Fruit fly (Drosophila melanogaster) whole organism, embryonic: Measurements from ENCODE around the gene Rassf.

Source experiments
- Abd-B ChIP-seq: fragments of 200-800 bp; sonication (Bioruptor generic); optimal IDR thresholded peaks from 2 replicates; lab custom pipeline; 2018; ENCODE audit warnings: missing biosample characterization, mild to moderate bottlenecking, missing genetic modification characterization, moderate library complexity
- Adf1 ChIP-seq: fragments of 200-800 bp; sonication (Bioruptor generic); IDR thresholded peaks from 2 replicates; pipeline ENCODE4 v1.3.6; 2022; ENCODE audit warnings: missing biosample characterization, missing genetic modification characterization
- Blimp-1 ChIP-seq: fragments of 200-800 bp; sonication (Bioruptor generic); optimal IDR thresholded peaks from 3 replicates; lab custom pipeline; 2018; ENCODE audit warnings: missing biosample characterization, missing genetic modification characterization, mild to moderate bottlenecking, moderate library complexity, missing genetic modification reagents
- BtbVII ChIP-seq: fragments of 200-800 bp; sonication (Bioruptor generic); optimal IDR thresholded peaks from 3 replicates; lab custom pipeline; 2017; ENCODE audit warnings: missing biosample characterization, mild to moderate bottlenecking, missing genetic modification characterization
- CG10543 ChIP-seq: fragments of 200-800 bp; sonication (Bioruptor generic); optimal IDR thresholded peaks from 3 replicates; lab custom pipeline; 2017; ENCODE audit warnings: missing biosample characterization, mild to moderate bottlenecking, missing genetic modification characterization, moderate library complexity
- CG13775 ChIP-seq: fragments of 200-800 bp; sonication (Bioruptor generic); optimal IDR thresholded peaks from 3 replicates; lab custom pipeline; 2017; ENCODE audit warnings: missing biosample characterization, mild to moderate bottlenecking, missing genetic modification characterization
- CG2199 ChIP-seq: fragments of 200-800 bp; sonication (Bioruptor generic); IDR thresholded peaks from 3 replicates; pipeline ENCODE4 v1.3.6; 2022; ENCODE audit warnings: missing biosample characterization, missing genetic modification characterization
- CG2678 ChIP-seq: fragments of 200-800 bp; sonication (Bioruptor generic); optimal IDR thresholded peaks from 3 replicates; lab custom pipeline; 2019; ENCODE audit warnings: missing biosample characterization, mild to moderate bottlenecking, missing genetic modification characterization, moderate library complexity
- CG2889 ChIP-seq: fragments of 200-800 bp; sonication (Bioruptor generic); IDR thresholded peaks from 3 replicates; pipeline ENCODE4 v1.3.6; 2022; ENCODE audit warnings: missing biosample characterization, missing genetic modification characterization
- CG30020 ChIP-seq: fragments of 200-800 bp; optimal IDR thresholded peaks from 2 replicates; lab custom pipeline; 2019; ENCODE audit warnings: missing biosample characterization, mild to moderate bottlenecking, missing genetic modification characterization, moderate library complexity
- CG31441 ChIP-seq: fragments of 200-800 bp; sonication (Bioruptor generic); IDR thresholded peaks from 2 replicates; pipeline ENCODE4 v1.3.6; 2022; ENCODE audit warnings: missing biosample characterization, missing genetic modification characterization
- CG34376 ChIP-seq: fragments of 200-800 bp; sonication (Bioruptor generic); optimal IDR thresholded peaks from 2 replicates; lab custom pipeline; 2018; ENCODE audit warnings: missing biosample characterization, mild to moderate bottlenecking, missing genetic modification characterization
- CG42726 ChIP-seq: fragments of 200-800 bp; sonication (Bioruptor generic); IDR thresholded peaks from 2 replicates; pipeline ENCODE4 v1.3.6; 2022; ENCODE audit warnings: missing biosample characterization, missing genetic modification characterization; ENCODE audit not compliant: partially characterized antibody
- CG4282 ChIP-seq: fragments of 200-800 bp; sonication (Bioruptor generic); optimal IDR thresholded peaks from 2 replicates; lab custom pipeline; 2016; ENCODE audit warnings: missing biosample characterization, missing genetic modification characterization
- CG4820 ChIP-seq: fragments of 200-800 bp; sonication (Bioruptor generic); optimal IDR thresholded peaks from 3 replicates; lab custom pipeline; 2016; ENCODE audit warnings: missing biosample characterization, missing genetic modification characterization
- CG6272 ChIP-seq: fragments of 200-800 bp; sonication (Bioruptor generic); IDR thresholded peaks from 2 replicates; pipeline ENCODE4 v1.3.6; 2022; ENCODE audit warnings: missing biosample characterization, missing genetic modification characterization
- CG9215 ChIP-seq: fragments of 200-800 bp; sonication (Bioruptor generic); IDR thresholded peaks from 2 replicates; pipeline ENCODE4 v1.3.6; 2022; ENCODE audit warnings: missing biosample characterization, missing genetic modification characterization
- CrebB ChIP-seq: fragments of 200-800 bp; sonication (Bioruptor generic); optimal IDR thresholded peaks from 3 replicates; lab custom pipeline; 2018; ENCODE audit warnings: missing biosample characterization, mild to moderate bottlenecking, missing genetic modification characterization
- Dip3 ChIP-seq: fragments of 200-800 bp; sonication (Bioruptor generic); optimal IDR thresholded peaks from 3 replicates; lab custom pipeline; 2016; ENCODE audit warnings: missing biosample characterization, missing genetic modification characterization
- Fer1 ChIP-seq: fragments of 200-800 bp; sonication (Bioruptor generic); optimal IDR thresholded peaks from 2 replicates; lab custom pipeline; 2017; ENCODE audit warnings: missing biosample characterization, mild to moderate bottlenecking, missing genetic modification characterization
- Gsc ChIP-seq: fragments of 200-800 bp; sonication (Bioruptor generic); IDR thresholded peaks from 2 replicates; pipeline ENCODE4 v1.3.6; 2022; ENCODE audit warnings: missing biosample characterization, missing genetic modification characterization
- H15 ChIP-seq: fragments of 200-800 bp; sonication (Bioruptor generic); IDR thresholded peaks from 3 replicates; pipeline ENCODE4 v1.3.6; 2022; ENCODE audit warnings: missing biosample characterization, missing genetic modification characterization
- Jarid2 ChIP-seq: fragments of 200-800 bp; sonication (Bioruptor generic); optimal IDR thresholded peaks from 3 replicates; lab custom pipeline; 2017; ENCODE audit warnings: mild to moderate bottlenecking, missing biosample characterization, missing genetic modification reagents, missing genetic modification characterization
- MESR4 ChIP-seq: fragments of 200-800 bp; sonication (Bioruptor generic); optimal IDR thresholded peaks from 2 replicates; lab custom pipeline; 2018; ENCODE audit warnings: missing biosample characterization, mild to moderate bottlenecking, missing genetic modification characterization, moderate library complexity
- TFAM ChIP-seq: fragments of 200-800 bp; sonication (Bioruptor generic); optimal IDR thresholded peaks from 2 replicates; lab custom pipeline; 2017; ENCODE audit warnings: missing biosample characterization, missing genetic modification characterization, inconsistent platforms
- Tbp ChIP-seq: fragments of >200 bp; optimal IDR thresholded peaks from 2 replicates; lab custom pipeline; 2018; ENCODE audit warnings: missing biosample characterization, missing genetic modification characterization
- YL-1 ChIP-seq: fragments of 200-800 bp; sonication (Bioruptor generic); optimal IDR thresholded peaks from 3 replicates; lab custom pipeline; 2017; ENCODE audit warnings: missing biosample characterization, mild to moderate bottlenecking, missing genetic modification characterization
- amos ChIP-seq: fragments of 200-800 bp; sonication (Bioruptor generic); IDR thresholded peaks from 2 replicates; pipeline ENCODE4 v1.3.6; 2022; ENCODE audit warnings: missing biosample characterization, missing genetic modification characterization; ENCODE audit not compliant: partially characterized antibody
- ara ChIP-seq: fragments of 200-800 bp; sonication (Bioruptor generic); IDR thresholded peaks from 2 replicates; pipeline ENCODE4 v1.3.6; 2022; ENCODE audit warnings: missing biosample characterization, missing genetic modification characterization
- bbx ChIP-seq: fragments of 200-800 bp; sonication (Bioruptor generic); IDR thresholded peaks from 2 replicates; pipeline ENCODE4 v1.3.6; 2022; ENCODE audit warnings: missing biosample characterization, missing genetic modification characterization; ENCODE audit not compliant: partially characterized antibody
- cg ChIP-seq: fragments of 200-800 bp; sonication (Bioruptor generic); optimal IDR thresholded peaks from 3 replicates; lab custom pipeline; 2019; ENCODE audit warnings: missing biosample characterization, mild to moderate bottlenecking, missing genetic modification characterization, moderate library complexity
- crol ChIP-seq: fragments of 200-800 bp; sonication (Bioruptor generic); IDR thresholded peaks from 2 replicates; pipeline ENCODE4 v1.3.6; 2022; ENCODE audit warnings: missing biosample characterization, missing genetic modification characterization
- eyg ChIP-seq: fragments of 200-800 bp; sonication (Bioruptor generic); optimal IDR thresholded peaks from 3 replicates; lab custom pipeline; 2016; ENCODE audit warnings: missing biosample characterization, missing genetic modification characterization
- fd3F ChIP-seq: fragments of 200-800 bp; sonication (Bioruptor generic); optimal IDR thresholded peaks from 2 replicates; lab custom pipeline; 2018; ENCODE audit warnings: missing biosample characterization, mild to moderate bottlenecking, missing genetic modification characterization, moderate library complexity
- hb ChIP-seq: fragments of 200-800 bp; sonication (Bioruptor generic); IDR thresholded peaks from 3 replicates; pipeline ENCODE4 v1.3.6; 2022; ENCODE audit warnings: missing biosample characterization, missing genetic modification characterization; ENCODE audit not compliant: partially characterized antibody
- jigr1 ChIP-seq: fragments of 200-800 bp; sonication (Bioruptor generic); IDR thresholded peaks from 3 replicates; pipeline ENCODE4 v1.3.6; 2022; ENCODE audit warnings: missing biosample characterization, missing genetic modification characterization
- lola ChIP-seq, 3 experiments: fragments of >200 bp in 2 of 3; fragments of 200-800 bp in 1 of 3; sonication (Bioruptor generic) in 1 of 3; optimal IDR thresholded peaks; 2 replicates each; lab custom pipeline; 2017 to 2019; ENCODE audit warnings: missing biosample characterization in 3 of 3, missing genetic modification characterization in 3 of 3, mild to moderate bottlenecking in 1 of 3, moderate library complexity in 1 of 3
- mirr ChIP-seq: fragments of 200-800 bp; sonication (Bioruptor generic); optimal IDR thresholded peaks from 3 replicates; lab custom pipeline; 2018; ENCODE audit warnings: missing biosample characterization, mild to moderate bottlenecking, missing genetic modification characterization
- odd ChIP-seq: fragments of 200-800 bp; sonication (Bioruptor generic); optimal IDR thresholded peaks from 2 replicates; lab custom pipeline; 2017; ENCODE audit warnings: missing biosample characterization, mild to moderate bottlenecking, missing genetic modification characterization
- rib ChIP-seq: fragments of 200-800 bp; sonication (Bioruptor generic); IDR thresholded peaks from 2 replicates; pipeline ENCODE4 v1.3.6; 2022; ENCODE audit warnings: missing biosample characterization, missing genetic modification characterization
- sc ChIP-seq, 3 experiments: fragments of >200 bp in 2 of 3; fragments of 200-800 bp in 1 of 3; sonication (Bioruptor generic) in 1 of 3; optimal IDR thresholded peaks; 2 replicates in 2 of 3; 3 replicates in 1 of 3; lab custom pipeline; 2017; ENCODE audit warnings: mild to moderate bottlenecking in 1 of 3, missing biosample characterization in 1 of 3, missing genetic modification characterization in 1 of 3, missing genetic modification reagents in 1 of 3
- slou ChIP-seq: fragments of 200-800 bp; sonication (Bioruptor generic); optimal IDR thresholded peaks from 3 replicates; lab custom pipeline; 2016; ENCODE audit warnings: missing biosample characterization, missing genetic modification characterization
- stwl ChIP-seq: fragments of 200-800 bp; sonication (Bioruptor generic); optimal IDR thresholded peaks from 3 replicates; lab custom pipeline; 2018; ENCODE audit warnings: missing biosample characterization, mild to moderate bottlenecking, missing genetic modification characterization, moderate library complexity
- sug ChIP-seq: fragments of 200-800 bp; optimal IDR thresholded peaks from 2 replicates; lab custom pipeline; 2019; ENCODE audit warnings: missing biosample characterization, mild to moderate bottlenecking, missing genetic modification characterization, moderate library complexity
- tll ChIP-seq, 2 experiments: fragments of 200-800 bp in 1 of 2; fragments of >200 bp in 1 of 2; sonication (Bioruptor generic) in 1 of 2; optimal IDR thresholded peaks; 2 replicates each; lab custom pipeline; 2017 to 2019; ENCODE audit warnings: missing biosample characterization in 2 of 2, missing genetic modification characterization in 2 of 2, mild to moderate bottlenecking in 1 of 2, moderate library complexity in 1 of 2
- vnd ChIP-seq: fragments of 200-800 bp; sonication (Bioruptor generic); IDR thresholded peaks from 3 replicates; pipeline ENCODE4 v1.3.6; 2022; ENCODE audit warnings: missing biosample characterization, missing genetic modification characterization; ENCODE audit not compliant: partially characterized antibody
- wor ChIP-seq: fragments of 200-800 bp; sonication (Bioruptor generic); IDR thresholded peaks from 2 replicates; pipeline ENCODE4 v1.3.6; 2022; ENCODE audit warnings: missing biosample characterization, missing genetic modification characterization

Rassf gene

DNA sequence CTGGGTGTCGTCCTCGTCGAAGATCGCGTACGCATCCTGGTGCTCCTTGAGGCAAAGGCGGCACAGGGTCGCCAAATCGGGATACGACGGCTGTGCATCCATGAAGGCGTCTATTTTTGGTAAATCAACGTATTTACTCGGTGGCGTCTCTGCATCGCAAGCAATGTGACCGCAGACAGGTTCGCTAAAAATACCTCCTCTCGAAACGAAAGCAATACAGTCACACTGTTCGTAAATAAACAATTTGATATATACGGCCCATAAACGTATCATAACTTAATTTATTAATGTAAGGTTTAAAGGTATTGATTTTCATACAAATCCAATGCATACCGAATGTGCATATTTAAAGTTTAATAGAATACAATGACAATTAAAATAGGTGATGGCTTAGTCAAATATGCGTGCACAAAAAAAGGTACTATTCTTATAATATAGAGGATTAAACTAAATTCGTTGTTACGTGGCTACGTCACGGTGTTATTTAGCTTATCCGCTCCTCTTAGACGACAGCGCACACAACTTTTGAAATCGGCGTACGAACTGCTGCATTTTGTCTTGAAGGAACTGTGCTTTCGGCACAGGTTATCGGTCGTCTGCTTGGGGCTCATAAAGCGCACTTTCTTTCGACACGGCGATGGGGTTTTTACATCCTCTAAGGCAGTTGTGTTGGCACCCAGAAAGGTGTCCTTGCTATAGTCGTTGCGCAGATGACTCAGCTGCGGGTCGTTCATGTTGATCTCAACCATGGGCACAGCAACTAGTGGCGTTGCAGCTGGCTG lies 8.7 kb upstream of the Rassf start, which contains the start of gene CG31365 (continued):
- TF ChIP-seq CG31441 (GFP tag; lab: Robert Waterston, UW) (no peak), CG2678 (no peak)

DNA sequence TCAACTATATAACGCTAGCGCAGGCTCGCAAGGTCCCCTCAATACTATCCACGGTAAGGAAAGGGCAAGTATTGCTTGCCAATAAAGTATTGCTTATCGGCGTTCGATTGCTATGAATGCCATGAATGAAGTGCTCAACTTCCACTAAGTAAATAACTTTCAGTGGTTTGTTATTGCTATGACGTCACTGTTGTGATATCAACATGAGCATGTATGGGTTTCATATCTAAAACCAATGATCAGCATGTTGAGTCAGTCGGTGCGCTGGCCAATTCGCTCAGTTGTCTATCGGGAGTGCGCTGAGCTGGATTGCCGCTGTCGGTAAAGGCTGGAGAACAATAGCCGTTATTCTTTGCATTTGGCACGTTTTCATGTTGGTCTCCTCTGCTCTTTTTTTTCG lies 3.2 kb upstream of the Rassf start:
- TF ChIP-seq H15 (GFP tag; lab: Robert Waterston, UW) (no peak), crol (GFP tag; lab: Robert Waterston, UW) (no peak), BtbVII (GFP tag; lab: Kevin White, UChicago) (peak; percentile 95), Tbp (GFP tag; lab: Kevin White, UChicago) (no peak), CG42726 (GFP tag; lab: Robert Waterston, UW) (no peak), CG30020 (tag; lab: Kevin White, UChicago) (no peak), tll (GFP tag; optimal IDR thresholded peaks at IDR 0.05; lab: Kevin White, UChicago) (no peak), MESR4 (GFP tag; lab: Kevin White, UChicago) (no peak), CG2889 (GFP tag; lab: Robert Waterston, UW) (no peak), CG4820 (GFP tag; lab: Kevin White, UChicago) (no peak), sc (optimal IDR thresholded peaks at IDR 0.05; lab: Kevin White, UChicago) (no peak), sc (GFP tag; optimal IDR thresholded peaks at IDR 0.05; lab: Kevin White, UChicago) (no peak), lola (GFP tag; optimal IDR thresholded peaks at IDR 0.05; lab: Kevin White, UChicago) (no peak), eyg (GFP tag; lab: Kevin White, UChicago) (no peak), rib (no peak), CG2199 (no peak), mirr (GFP tag; lab: Kevin White, UChicago) (peak; percentile 77), fd3F (GFP tag; lab: Kevin White, UChicago) (no peak), Adf1 (GFP tag; lab: Robert Waterston, UW) (no peak), CG4282 (GFP tag; lab: Kevin White, UChicago) (no peak), sug (tag; lab: Kevin White, UChicago) (peak; percentile 43), Gsc (GFP tag; lab: Robert Waterston, UW) (no peak), Fer1 (GFP tag; lab: Kevin White, UChicago) (peak; percentile 1), CG13775 (no peak), vnd (GFP tag; lab: Robert Waterston, UW) (0 out of 3 replicates have a peak, but pooled peaks have one; percentile 10), odd (GFP tag; lab: Kevin White, UChicago) (no peak), CG9215 (no peak), Dip3 (GFP tag; lab: Kevin White, UChicago) (no peak), Jarid2 (no peak), CG10543 (GFP tag; lab: Kevin White, UChicago) (peak; percentile 18), jigr1 (GFP tag; lab: Robert Waterston, UW) (no peak), slou (GFP tag; lab: Kevin White, UChicago) (no peak), bbx (GFP tag; lab: Robert Waterston, UW) (no peak), CrebB (tag; lab: Kevin White, UChicago) (no peak), CG34376 (GFP tag; lab: Kevin White, UChicago) (peak; percentile 76), TFAM (GFP tag; lab: Kevin White, UChicago) (no peak), amos (GFP tag; lab: Robert Waterston, UW) (no peak), YL-1 (GFP tag; lab: Kevin White, UChicago) (no peak), stwl (no peak), hb (GFP tag; lab: Robert Waterston, UW) (no peak), wor (no peak), ara (GFP tag; lab: Robert Waterston, UW) (no peak), CG6272 (GFP tag; lab: Robert Waterston, UW) (no peak), cg (GFP tag; lab: Kevin White, UChicago) (peak; percentile 20), Abd-B (no peak), Blimp-1 (GFP tag; lab: Kevin White, UChicago) (no peak)
